Worm (Caenorhabditis elegans) whole organism, midembryonic: Measurements from ENCODE around the gene Y54F10BM.21.

Source experiments
- T22C8.4 ChIP-seq: fragments of 200-800 bp; sonication (Bioruptor generic); IDR thresholded peaks from 2 replicates; pipeline ENCODE4 v1.3.6; 2022; ENCODE audit warnings: missing genetic modification characterization, missing compliant biosample characterization
- klf-2 ChIP-seq: fragments of 200-800 bp; sonication (Bioruptor generic); conservative IDR thresholded peaks from 2 replicates; pipeline ENCODE4 v1.3.6; 2022; ENCODE audit warnings: missing genetic modification reagents, missing genetic modification characterization, missing compliant biosample characterization
- med-1 ChIP-seq: sonication (generic microtip); optimal IDR thresholded peaks from 2 replicates; lab custom pipeline; 2017; ENCODE audit warnings: missing genetic modification characterization, mild to moderate bottlenecking, missing compliant biosample characterization, antibody characterized with exemption, missing genetic modification reagents; ENCODE audit not compliant: insufficient read depth
- ref-1 ChIP-seq: fragments of 200-800 bp; sonication (Bioruptor generic); conservative IDR thresholded peaks from 2 replicates; pipeline ENCODE4 v1.3.6; 2022; ENCODE audit warnings: missing genetic modification reagents, missing genetic modification characterization, missing compliant biosample characterization
- tab-1 ChIP-seq: fragments of 200-800 bp; sonication (Bioruptor generic); IDR thresholded peaks from 2 replicates; pipeline ENCODE4 v1.3.6; 2022; ENCODE audit warnings: missing genetic modification characterization, missing compliant biosample characterization
- ztf-23 ChIP-seq: fragments of 200-800 bp; sonication (Bioruptor generic); IDR thresholded peaks from 2 replicates; pipeline ENCODE4 v1.3.6; 2022; ENCODE audit warnings: missing genetic modification reagents, missing genetic modification characterization, missing compliant biosample characterization
- ztf-29 ChIP-seq: fragments of 200-800 bp; sonication (Bioruptor generic); IDR thresholded peaks from 2 replicates; pipeline ENCODE4 v1.3.6; 2022; ENCODE audit warnings: missing genetic modification reagents, missing genetic modification characterization, missing compliant biosample characterization

ce11 chrIII:2232360-2232759, 44.6 kb upstream of the Y54F10BM.21 start, which contains the start of gene fbxa-47:
- no peak for TF ChIP-seq ref-1
- no peak for TF ChIP-seq med-1 (GFP tag; lab: Kevin White, UChicago)
- TF ChIP-seq T22C8.4 (GFP tag; lab: Robert Waterston, UW): no peak
- TF ChIP-seq klf-2 (GFP tag; lab: Robert Waterston, UW): no peak
- no peak for TF ChIP-seq ztf-23 (GFP tag; lab: Robert Waterston, UW)
- TF ChIP-seq tab-1: no peak
- no peak for TF ChIP-seq ztf-29
